Worm (Caenorhabditis elegans): Measurements from ENCODE around the gene C17F4.7.
A peak's percentile ranks its signal among the peaks of the same experiment; 100 is the strongest.

C17F4.7 gene

DNA sequence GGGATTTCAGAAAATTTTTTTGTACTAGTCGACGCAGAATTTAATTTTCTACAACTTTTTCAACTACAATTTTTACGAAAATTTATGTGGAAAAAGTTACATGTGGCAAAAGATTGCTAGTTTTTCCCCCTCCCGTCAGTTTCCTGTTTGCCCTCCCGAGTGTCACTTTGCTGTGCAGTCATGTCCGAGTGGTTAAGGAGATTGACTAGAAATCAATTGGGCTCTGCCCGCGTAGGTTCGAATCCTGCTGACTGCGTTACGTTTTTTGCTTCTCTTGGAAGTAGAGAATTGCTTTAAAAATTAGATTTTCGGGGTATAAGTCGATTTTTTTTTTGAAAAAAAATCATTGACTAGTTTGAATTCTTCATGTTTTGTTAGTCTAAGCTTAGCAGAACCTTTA, 22.0 kb upstream of the C17F4.7 start:
- peak in 1 of 2 experiments; percentile 10 for TF ChIP-seq lsy-2 (tag; optimal IDR thresholded peaks at IDR 0.05)
- TF ChIP-seq pag-3 (tag; optimal IDR thresholded peaks at IDR 0.05; ENCODE audit: borderline replicate concordance, insufficient read depth), result no peak
- TF ChIP-seq efl-3 (GFP tag; optimal IDR thresholded peaks at IDR 0.05), result no peak
- no peak for TF ChIP-seq C16A3.4 (tag; optimal IDR thresholded peaks at IDR 0.05)
- no peak for TF ChIP-seq mep-1 (tag; optimal IDR thresholded peaks at IDR 0.05)
- no peak for TF ChIP-seq swsn-7 (tag; optimal IDR thresholded peaks at IDR 0.05)
- no peak for TF ChIP-seq xbp-1 (tag; optimal IDR thresholded peaks at IDR 0.05)
- TF ChIP-seq nhr-237 (tag; optimal IDR thresholded peaks at IDR 0.05), result no peak
- no peak for TF ChIP-seq unc-98 (GFP tag; IDR thresholded peaks at IDR 0.05)
- TF ChIP-seq snu-23 (GFP tag; optimal IDR thresholded peaks at IDR 0.05), result peak; percentile 3
- no peak for TF ChIP-seq zip-4 (GFP tag; optimal IDR thresholded peaks at IDR 0.05)
- 0 out of 2 replicates have a peak, but pooled peaks have one; percentile 8 for TF ChIP-seq nhr-19 (GFP tag; conservative IDR thresholded peaks at IDR 0.05)
- no peak for TF ChIP-seq tlp-1 (tag; optimal IDR thresholded peaks at IDR 0.05)
- no peak for TF ChIP-seq skn-1 (tag; optimal IDR thresholded peaks at IDR 0.05)
- TF ChIP-seq efl-1 (optimal IDR thresholded peaks at IDR 0.05), result peak in 1 of 2 experiments; percentile 1
- TF ChIP-seq efl-1 (GFP tag; optimal IDR thresholded peaks at IDR 0.05 in 1 of 2), result no peak
- no peak for TF ChIP-seq isw-1 (GFP tag; IDR thresholded peaks at IDR 0.05)
- no peak for TF ChIP-seq fos-1 (tag; optimal IDR thresholded peaks at IDR 0.05)

DNA sequence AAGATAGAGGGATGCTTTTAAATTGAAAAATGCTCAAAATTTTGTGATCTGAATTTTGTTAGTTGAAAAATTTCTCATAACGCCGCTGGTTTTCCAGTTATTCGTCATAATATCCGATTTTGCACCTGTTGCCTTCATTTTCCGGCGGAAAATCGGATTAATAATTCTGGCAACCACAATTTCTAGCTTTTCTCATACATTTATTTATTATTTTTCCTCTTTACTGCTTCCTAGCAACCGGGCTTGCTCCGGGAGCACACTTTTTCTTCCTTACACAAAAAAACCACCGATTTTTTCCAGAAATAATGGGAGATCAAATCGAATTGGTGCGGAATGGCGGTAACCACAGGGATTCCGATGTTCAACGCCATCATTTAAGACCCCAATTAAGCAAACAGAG, 21.6 kb upstream of the C17F4.7 start, which contains the start of gene F02E11.7:
Gene F02E11.7, plus strand, starts transcription at position 301 of the 400 bp plus-strand sequence.
- peak; percentile 11 for TF ChIP-seq fkh-8 (tag; optimal IDR thresholded peaks at IDR 0.05)
- TF ChIP-seq tbx-2 (tag; optimal IDR thresholded peaks at IDR 0.05), result no peak

DNA sequence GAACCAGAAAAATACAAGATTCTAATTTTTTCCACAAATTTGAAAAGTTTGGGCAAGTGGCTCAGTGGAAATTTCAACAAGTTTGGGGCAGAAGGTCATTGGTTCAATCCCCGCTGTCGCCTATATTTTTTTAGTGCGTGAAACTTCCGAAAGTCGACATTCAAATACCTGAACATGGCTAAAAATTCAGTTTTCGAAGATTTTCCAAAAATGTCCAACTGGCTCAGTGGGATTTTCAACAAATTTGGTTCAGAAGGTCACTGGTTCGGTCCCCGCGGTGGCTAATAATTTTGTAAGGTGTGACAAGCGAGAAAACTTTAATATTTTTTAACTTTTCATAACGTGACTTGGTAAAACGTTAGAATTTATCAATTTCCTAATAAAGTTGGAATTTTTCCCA, 18.9 kb upstream of the C17F4.7 start:
- TF ChIP-seq zag-1 (tag; optimal IDR thresholded peaks at IDR 0.05), result no peak
- no peak for TF ChIP-seq xbp-1 (tag; optimal IDR thresholded peaks at IDR 0.05)
- TF ChIP-seq snpc-4 (tag; optimal IDR thresholded peaks at IDR 0.05), result no peak
- TF ChIP-seq sup-37 (GFP tag; optimal IDR thresholded peaks at IDR 0.05), result no peak
- TF ChIP-seq ceh-63 (GFP tag; optimal IDR thresholded peaks at IDR 0.05), result no peak
- no peak for TF ChIP-seq irx-1 (tag; optimal IDR thresholded peaks at IDR 0.05)
- TF ChIP-seq lin-13 (GFP tag; optimal IDR thresholded peaks at IDR 0.05), result no peak
- no peak for TF ChIP-seq ceh-90 (tag; optimal IDR thresholded peaks at IDR 0.05)
- no peak for TF ChIP-seq sptf-1 (tag; optimal IDR thresholded peaks at IDR 0.05)
- no peak for TF ChIP-seq aha-1 (tag; optimal IDR thresholded peaks at IDR 0.05)
- TF ChIP-seq nhr-76 (tag; optimal IDR thresholded peaks at IDR 0.05), result no peak
- no peak for TF ChIP-seq mep-1 (tag; optimal IDR thresholded peaks at IDR 0.05)
- TF ChIP-seq blmp-1 (tag; optimal IDR thresholded peaks at IDR 0.05), result no peak
- TF ChIP-seq ztf-4 (tag; optimal IDR thresholded peaks at IDR 0.05), result no peak

DNA sequence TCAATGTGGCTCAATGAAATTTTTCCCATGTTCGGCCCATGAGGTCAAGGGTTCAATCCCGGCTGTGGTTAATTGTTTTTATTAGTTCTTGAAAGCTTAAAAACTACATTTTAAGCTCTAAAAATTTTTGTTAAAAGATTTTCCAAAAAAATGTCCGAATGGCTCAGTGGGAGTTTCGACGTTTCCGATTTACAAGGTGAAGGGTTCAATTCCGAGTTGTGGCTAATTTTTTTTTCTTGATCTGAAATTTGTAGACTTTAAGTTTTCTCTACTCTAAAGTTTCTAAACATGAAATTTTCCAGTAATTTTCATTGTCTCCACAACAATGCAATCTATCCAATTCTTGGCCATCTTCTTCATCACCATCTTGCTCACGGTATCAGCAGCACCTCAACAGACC, 16.7 kb upstream of the C17F4.7 start, which contains the start of gene F02E11.2:
Gene F02E11.2, plus strand, starts transcription at position 301 of the 400 bp plus-strand sequence.
- TF ChIP-seq fos-1 (tag; optimal IDR thresholded peaks at IDR 0.05), result no peak
- no peak for TF ChIP-seq unc-130 (tag; optimal IDR thresholded peaks at IDR 0.05)
- no peak for TF ChIP-seq zip-4 (GFP tag; optimal IDR thresholded peaks at IDR 0.05)
- TF ChIP-seq nhr-84 (tag; optimal IDR thresholded peaks at IDR 0.05), result no peak
- TF ChIP-seq tbx-2 (tag; optimal IDR thresholded peaks at IDR 0.05), result no peak
- TF ChIP-seq pqm-1 (tag; optimal IDR thresholded peaks at IDR 0.05), result no peak
- no peak for TF ChIP-seq nhr-12 (tag; optimal IDR thresholded peaks at IDR 0.05)
- no peak for TF ChIP-seq egl-27 (tag; optimal IDR thresholded peaks at IDR 0.05)
- TF ChIP-seq snu-23 (GFP tag; optimal IDR thresholded peaks at IDR 0.05), result no peak
- TF ChIP-seq zag-1 (tag; optimal IDR thresholded peaks at IDR 0.05), result no peak
- TF ChIP-seq mep-1 (tag; optimal IDR thresholded peaks at IDR 0.05), result no peak
- no peak for TF ChIP-seq ceh-63 (GFP tag; optimal IDR thresholded peaks at IDR 0.05)
- TF ChIP-seq unc-30 (tag; optimal IDR thresholded peaks at IDR 0.05), result no peak
- no peak for TF ChIP-seq isw-1 (GFP tag; IDR thresholded peaks at IDR 0.05)
- no peak for TF ChIP-seq lin-13 (GFP tag; optimal IDR thresholded peaks at IDR 0.05)
- no peak for TF ChIP-seq nhr-90 (tag; optimal IDR thresholded peaks at IDR 0.05; ENCODE audit: poor library complexity)
- no peak for TF ChIP-seq hpl-2 (GFP tag; optimal IDR thresholded peaks at IDR 0.05)
- no peak for TF ChIP-seq aly-2 (tag; optimal IDR thresholded peaks at IDR 0.05)
